Worm (Caenorhabditis elegans) whole organism, L3 larva: ENCODE measurements around the gene unc-93.

Experiments used
- R02D3.7 ChIP-seq: fragments of 150-350 bp; optimal IDR thresholded peaks from 2 replicates; lab custom pipeline; 2014; ENCODE audit warnings: missing biosample characterization, missing genetic modification characterization
- aly-2 ChIP-seq: fragments of 150-350 bp; optimal IDR thresholded peaks from 2 replicates; lab custom pipeline; 2014; ENCODE audit warnings: missing biosample characterization, missing genetic modification characterization
- ama-1 ChIP-seq: fragments of 150-350 bp; optimal IDR thresholded peaks from 2 replicates; lab custom pipeline; 2018
- ceh-16 ChIP-seq: sonication (generic microtip); optimal IDR thresholded peaks from 2 replicates; lab custom pipeline; 2017; ENCODE audit warnings: missing biosample characterization, missing genetic modification characterization
- ceh-28 ChIP-seq: fragments of 150-350 bp; optimal IDR thresholded peaks from 2 replicates; lab custom pipeline; 2014; ENCODE audit warnings: missing biosample characterization, missing genetic modification reagents, missing genetic modification characterization
- daf-12 ChIP-seq: fragments of 150-350 bp; optimal IDR thresholded peaks from 2 replicates; lab custom pipeline; 2014; ENCODE audit warnings: missing biosample characterization, missing genetic modification reagents, missing genetic modification characterization
- egl-27 ChIP-seq: sonication (generic microtip); optimal IDR thresholded peaks from 4 replicates; lab custom pipeline; 2017; ENCODE audit warnings: missing biosample characterization, missing genetic modification reagents, missing genetic modification characterization
- egl-5 ChIP-seq: fragments of 150-350 bp; optimal IDR thresholded peaks from 2 replicates; lab custom pipeline; 2017; ENCODE audit warnings: missing biosample characterization, missing genetic modification reagents, missing genetic modification characterization, inconsistent platforms
- elt-2 ChIP-seq: sonication (generic microtip); optimal IDR thresholded peaks from 2 replicates; lab custom pipeline; 2016; ENCODE audit warnings: missing genetic modification reagents, mild to moderate bottlenecking, missing genetic modification characterization, missing compliant biosample characterization
- elt-3 ChIP-seq, 3 experiments: fragments of 150-350 bp in 1 of 3; sonication (generic microtip) in 2 of 3; optimal IDR thresholded peaks; 2 replicates in 2 of 3; 4 replicates in 1 of 3; lab custom pipeline; 2014 to 2017; ENCODE audit warnings: missing biosample characterization in 3 of 3, missing genetic modification characterization in 3 of 3
- eor-1 ChIP-seq, 2 experiments: fragments of 150-350 bp; optimal IDR thresholded peaks; 2 replicates each; lab custom pipeline; 2014 to 2018; ENCODE audit warnings: missing biosample characterization in 2 of 2, missing genetic modification characterization in 2 of 2
- fkh-10 ChIP-seq: sonication (generic microtip); optimal IDR thresholded peaks from 2 replicates; lab custom pipeline; 2017; ENCODE audit warnings: missing biosample characterization, missing genetic modification reagents, missing genetic modification characterization
- fkh-2 ChIP-seq: fragments of 150-350 bp; optimal IDR thresholded peaks from 2 replicates; lab custom pipeline; 2014; ENCODE audit warnings: missing biosample characterization, missing genetic modification reagents, missing genetic modification characterization
- fos-1 ChIP-seq: fragments of 150-350 bp; optimal IDR thresholded peaks from 2 replicates; lab custom pipeline; 2014; ENCODE audit warnings: missing biosample characterization, missing genetic modification characterization
- hmg-11 ChIP-seq: sonication (generic microtip); optimal IDR thresholded peaks from 2 replicates; lab custom pipeline; 2016; ENCODE audit warnings: missing genetic modification characterization, missing compliant biosample characterization
- jun-1 ChIP-seq: fragments of 150-350 bp; optimal IDR thresholded peaks from 2 replicates; lab custom pipeline; 2014; ENCODE audit warnings: missing biosample characterization, missing genetic modification reagents, missing genetic modification characterization
- lin-15B ChIP-seq: fragments of 150-350 bp; optimal IDR thresholded peaks from 2 replicates; lab custom pipeline; 2014; ENCODE audit warnings: missing biosample characterization, missing genetic modification characterization
- lin-39 ChIP-seq: fragments of 150-350 bp; optimal IDR thresholded peaks from 2 replicates; lab custom pipeline; 2018; ENCODE audit warnings: missing biosample characterization, missing genetic modification reagents, missing genetic modification characterization
- lsy-12 ChIP-seq: sonication (generic microtip); optimal IDR thresholded peaks from 2 replicates; lab custom pipeline; 2016; ENCODE audit warnings: mild to moderate bottlenecking, missing genetic modification characterization, missing compliant biosample characterization
- nfya-1 ChIP-seq: sonication (generic microtip); optimal IDR thresholded peaks from 2 replicates; lab custom pipeline; 2017; ENCODE audit warnings: missing genetic modification characterization, mild to moderate bottlenecking, missing compliant biosample characterization, antibody characterized with exemption, moderate library complexity; ENCODE audit not compliant: insufficient read depth
- nhr-11 ChIP-seq: fragments of 150-350 bp; optimal IDR thresholded peaks from 2 replicates; lab custom pipeline; 2014; ENCODE audit warnings: missing biosample characterization, missing genetic modification characterization
- nhr-12 ChIP-seq: fragments of 150-350 bp; optimal IDR thresholded peaks from 2 replicates; lab custom pipeline; 2014; ENCODE audit warnings: missing biosample characterization, missing genetic modification characterization
- nhr-23 ChIP-seq: fragments of 150-350 bp; optimal IDR thresholded peaks from 2 replicates; lab custom pipeline; 2014; ENCODE audit warnings: missing biosample characterization, missing genetic modification reagents, missing genetic modification characterization
- nhr-237 ChIP-seq: fragments of 150-350 bp; optimal IDR thresholded peaks from 2 replicates; lab custom pipeline; 2014; ENCODE audit warnings: missing biosample characterization, missing genetic modification characterization
- nhr-25 ChIP-seq: sonication (generic microtip); optimal IDR thresholded peaks from 2 replicates; lab custom pipeline; 2017; ENCODE audit warnings: missing biosample characterization, missing genetic modification characterization
- nhr-28 ChIP-seq: fragments of 150-350 bp; optimal IDR thresholded peaks from 2 replicates; lab custom pipeline; 2014; ENCODE audit warnings: missing biosample characterization, missing genetic modification characterization
- nhr-43 ChIP-seq: sonication (generic microtip); optimal IDR thresholded peaks from 2 replicates; lab custom pipeline; 2016; ENCODE audit warnings: mild to moderate bottlenecking, missing genetic modification characterization, missing compliant biosample characterization; ENCODE audit not compliant: poor library complexity, severe bottlenecking
- nhr-67 ChIP-seq: fragments of 150-350 bp; optimal IDR thresholded peaks from 2 replicates; lab custom pipeline; 2014; ENCODE audit warnings: missing biosample characterization, missing genetic modification characterization
- nhr-76 ChIP-seq: fragments of 150-350 bp; sonication (generic microtip); optimal IDR thresholded peaks from 5 replicates; lab custom pipeline; 2014; ENCODE audit warnings: missing biosample characterization, missing genetic modification characterization
- pha-4 ChIP-seq: fragments of 150-350 bp; optimal IDR thresholded peaks from 2 replicates; lab custom pipeline; 2014; ENCODE audit warnings: missing biosample characterization, missing genetic modification reagents, missing genetic modification characterization
- pqm-1 ChIP-seq: fragments of 150-350 bp; optimal IDR thresholded peaks from 2 replicates; lab custom pipeline; 2017; ENCODE audit warnings: missing biosample characterization, missing genetic modification characterization, inconsistent platforms
- sea-2 ChIP-seq: fragments of 150-350 bp; sonication (generic microtip); optimal IDR thresholded peaks from 4 replicates; lab custom pipeline; 2014; ENCODE audit warnings: missing biosample characterization, missing genetic modification reagents, missing genetic modification characterization
- skn-1 ChIP-seq: fragments of 150-350 bp; optimal IDR thresholded peaks from 2 replicates; lab custom pipeline; 2014; ENCODE audit warnings: missing biosample characterization, missing genetic modification characterization
- snpc-4 ChIP-seq: fragments of 150-350 bp; optimal IDR thresholded peaks from 2 replicates; lab custom pipeline; 2014; ENCODE audit warnings: missing biosample characterization, missing genetic modification characterization
- tbx-2 ChIP-seq: sonication (generic microtip); optimal IDR thresholded peaks from 2 replicates; lab custom pipeline; 2016; ENCODE audit warnings: mild to moderate bottlenecking, missing genetic modification characterization, missing compliant biosample characterization
- unc-39 ChIP-seq: sonication (generic microtip); optimal IDR thresholded peaks from 4 replicates; lab custom pipeline; 2017; ENCODE audit warnings: missing biosample characterization, missing genetic modification characterization
- unc-62 ChIP-seq: fragments of 150-350 bp; sonication (generic microtip); optimal IDR thresholded peaks from 4 replicates; lab custom pipeline; 2014; ENCODE audit warnings: missing biosample characterization, missing genetic modification reagents, missing genetic modification characterization
- ztf-11 ChIP-seq: fragments of 150-350 bp; optimal IDR thresholded peaks from 2 replicates; lab custom pipeline; 2014; ENCODE audit warnings: missing biosample characterization, missing genetic modification characterization

Gene unc-93

ce11 chrIII:3630337-3630736 is 13.8 kb upstream of the unc-93 start, which contains the start of gene mrps-31 (continued):
- TF ChIP-seq nhr-12 (tag; lab: Kevin White, UChicago) (no peak), egl-5 (tag; lab: Kevin White, UChicago) (no peak), ceh-16 (no peak), skn-1 (no peak), fkh-10 (GFP tag; lab: Kevin White, UChicago) (no peak), unc-62 (no peak), nfya-1 (peak; percentile 66), nhr-23 (tag; lab: Kevin White, UChicago) (peak; percentile 43), daf-12 (tag; lab: Kevin White, UChicago) (no peak), R02D3.7 (tag; lab: Kevin White, UChicago) (peak; percentile 3), pqm-1 (peak; percentile 78)

ce11 chrIII:3632379-3632778 is 11.8 kb upstream of the unc-93 start:
- TF ChIP-seq egl-27 (tag; lab: Kevin White, UChicago) (no peak), hmg-11 (peak; percentile 17), nhr-25 (no peak), ztf-11 (tag; lab: Kevin White, UChicago) (no peak), nhr-23 (tag; lab: Kevin White, UChicago) (no peak), skn-1 (no peak), lin-39 (peak; percentile 17), nfya-1 (peak; percentile 14), nhr-237 (tag; lab: Kevin White, UChicago) (no peak), lsy-12 (tag; lab: Kevin White, UChicago) (no peak), elt-2 (tag; lab: Kevin White, UChicago) (no peak), lin-15B (tag; lab: Kevin White, UChicago) (no peak)

ce11 chrIII:3634158-3634557 is 10.0 kb upstream of the unc-93 start:
- no peak for TF ChIP-seq elt-2 (tag; lab: Kevin White, UChicago)
- no peak for TF ChIP-seq nhr-43
- TF ChIP-seq ceh-28 (tag; lab: Kevin White, UChicago): no peak
- TF ChIP-seq sea-2 (GFP tag; lab: Kevin White, UChicago): no peak
- TF ChIP-seq fkh-10 (GFP tag; lab: Kevin White, UChicago): no peak
- TF ChIP-seq egl-5 (tag; lab: Kevin White, UChicago): no peak
- TF ChIP-seq eor-1 (tag; optimal IDR thresholded peaks at IDR 0.05; lab: Kevin White, UChicago): no peak
- TF ChIP-seq nhr-28 (tag; lab: Kevin White, UChicago): no peak
- TF ChIP-seq pha-4 (tag; lab: Kevin White, UChicago): no peak
- no peak for TF ChIP-seq nhr-11 (tag; lab: Kevin White, UChicago)
- no peak for TF ChIP-seq snpc-4 (tag; lab: Kevin White, UChicago)
- no peak for TF ChIP-seq nhr-12 (tag; lab: Kevin White, UChicago)
- TF ChIP-seq skn-1: no peak
- no peak for TF ChIP-seq fkh-2 (tag; lab: Kevin White, UChicago)
- TF ChIP-seq jun-1 (tag; lab: Kevin White, UChicago): no peak
- TF ChIP-seq aly-2 (tag; lab: Kevin White, UChicago): no peak
- TF ChIP-seq ama-1 (lab: Kevin White, UChicago): no peak
- TF ChIP-seq nhr-67 (tag; lab: Kevin White, UChicago): no peak

ce11 chrIII:3634873-3635272 is 9.3 kb upstream of the unc-93 start:
- peak; percentile 91 for TF ChIP-seq nfya-1
- TF ChIP-seq daf-12 (tag; lab: Kevin White, UChicago): no peak

ce11 chrIII:3635844-3636243 is 8.3 kb upstream of the unc-93 start, which contains the start of gene rilp-1:
Gene rilp-1 (plus strand): TSS chrIII:3636144.
- TF ChIP-seq fkh-10 (GFP tag; lab: Kevin White, UChicago) (no peak), pha-4 (tag; lab: Kevin White, UChicago) (no peak), unc-62 (no peak), nhr-237 (tag; lab: Kevin White, UChicago) (no peak), elt-3 (tag; optimal IDR thresholded peaks at IDR 0.05; lab: Kevin White, UChicago) (no peak), aly-2 (tag; lab: Kevin White, UChicago) (no peak), skn-1 (no peak), nhr-43 (no peak), tbx-2 (tag; lab: Kevin White, UChicago) (no peak), fos-1 (tag; lab: Kevin White, UChicago) (no peak), nhr-76 (no peak), unc-39 (tag; lab: Kevin White, UChicago) (no peak), elt-2 (tag; lab: Kevin White, UChicago) (no peak), nhr-11 (tag; lab: Kevin White, UChicago) (no peak), ceh-16 (no peak), ama-1 (lab: Kevin White, UChicago) (no peak), lsy-12 (tag; lab: Kevin White, UChicago) (no peak), hmg-11 (no peak), R02D3.7 (tag; lab: Kevin White, UChicago) (no peak), nhr-67 (tag; lab: Kevin White, UChicago) (no peak)
